Worm (Caenorhabditis elegans) whole organism, L4/young adult: Measurements from ENCODE around the gene clic-1.

Experiments
- W03F9.2 ChIP-seq: fragments of 150-350 bp; optimal IDR thresholded peaks from 2 replicates; lab custom pipeline; 2014; ENCODE audit warnings: missing biosample characterization, missing genetic modification characterization
- dao-5 ChIP-seq: sonication (generic microtip); optimal IDR thresholded peaks from 2 replicates; lab custom pipeline; 2016; ENCODE audit warnings: missing genotype, missing genetic modification characterization, moderate library complexity, missing compliant biosample characterization

DNA sequence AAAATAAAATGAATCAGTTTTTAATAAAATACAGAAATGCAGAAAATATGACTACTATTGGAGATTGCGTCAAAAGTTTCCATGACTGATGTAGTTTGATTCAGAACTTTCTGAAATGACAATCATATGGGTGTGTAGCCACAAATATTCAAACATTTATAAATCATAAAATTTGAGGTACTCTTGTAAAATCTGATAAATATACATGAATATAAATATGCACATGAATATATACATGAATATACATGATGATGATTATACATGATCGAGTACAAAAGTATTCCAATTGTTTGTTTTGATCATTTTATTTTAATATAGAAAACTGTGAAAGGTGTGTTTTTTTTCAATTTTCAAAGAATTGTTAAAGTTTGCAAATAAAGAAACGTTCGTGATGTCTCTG lies 19.8 kb upstream of the clic-1 start, which contains the start of gene T05B11.4:
- TF ChIP-seq dao-5 (no peak), W03F9.2 (no peak)
